Worm (Caenorhabditis elegans) whole organism, L3 larva: ENCODE data around the gene daf-3.

Experiments
- ZK546.5 ChIP-seq: sonication (generic microtip); optimal IDR thresholded peaks from 2 replicates; lab custom pipeline; 2017; ENCODE audit warnings: missing biosample characterization, missing genetic modification characterization
- aly-2 ChIP-seq: fragments of 150-350 bp; optimal IDR thresholded peaks from 2 replicates; lab custom pipeline; 2014; ENCODE audit warnings: missing biosample characterization, missing genetic modification characterization
- ceh-16 ChIP-seq: sonication (generic microtip); optimal IDR thresholded peaks from 2 replicates; lab custom pipeline; 2017; ENCODE audit warnings: missing biosample characterization, missing genetic modification characterization
- ceh-28 ChIP-seq: fragments of 150-350 bp; optimal IDR thresholded peaks from 2 replicates; lab custom pipeline; 2014; ENCODE audit warnings: missing biosample characterization, missing genetic modification reagents, missing genetic modification characterization
- ceh-82 ChIP-seq: fragments of 150-350 bp; optimal IDR thresholded peaks from 2 replicates; lab custom pipeline; 2014; ENCODE audit warnings: missing biosample characterization, missing genetic modification characterization
- egl-27 ChIP-seq: sonication (generic microtip); optimal IDR thresholded peaks from 4 replicates; lab custom pipeline; 2017; ENCODE audit warnings: missing biosample characterization, missing genetic modification reagents, missing genetic modification characterization
- egl-5 ChIP-seq: fragments of 150-350 bp; optimal IDR thresholded peaks from 2 replicates; lab custom pipeline; 2017; ENCODE audit warnings: missing biosample characterization, missing genetic modification reagents, missing genetic modification characterization, inconsistent platforms
- elt-1 ChIP-seq: fragments of 150-350 bp; optimal IDR thresholded peaks from 2 replicates; lab custom pipeline; 2014; ENCODE audit warnings: missing biosample characterization, missing genetic modification characterization
- elt-2 ChIP-seq: sonication (generic microtip); optimal IDR thresholded peaks from 2 replicates; lab custom pipeline; 2016; ENCODE audit warnings: missing genetic modification reagents, mild to moderate bottlenecking, missing genetic modification characterization, missing compliant biosample characterization
- elt-3 ChIP-seq, 3 experiments: fragments of 150-350 bp in 1 of 3; sonication (generic microtip) in 2 of 3; optimal IDR thresholded peaks; 2 replicates in 2 of 3; 4 replicates in 1 of 3; lab custom pipeline; 2014 to 2017; ENCODE audit warnings: missing biosample characterization in 3 of 3, missing genetic modification characterization in 3 of 3
- eor-1 ChIP-seq, 2 experiments: fragments of 150-350 bp; optimal IDR thresholded peaks; 2 replicates each; lab custom pipeline; 2014 to 2018; ENCODE audit warnings: missing biosample characterization in 2 of 2, missing genetic modification characterization in 2 of 2
- fkh-2 ChIP-seq: fragments of 150-350 bp; optimal IDR thresholded peaks from 2 replicates; lab custom pipeline; 2014; ENCODE audit warnings: missing biosample characterization, missing genetic modification reagents, missing genetic modification characterization
- hmg-11 ChIP-seq: sonication (generic microtip); optimal IDR thresholded peaks from 2 replicates; lab custom pipeline; 2016; ENCODE audit warnings: missing genetic modification characterization, missing compliant biosample characterization
- jun-1 ChIP-seq: fragments of 150-350 bp; optimal IDR thresholded peaks from 2 replicates; lab custom pipeline; 2014; ENCODE audit warnings: missing biosample characterization, missing genetic modification reagents, missing genetic modification characterization
- lin-15B ChIP-seq: fragments of 150-350 bp; optimal IDR thresholded peaks from 2 replicates; lab custom pipeline; 2014; ENCODE audit warnings: missing biosample characterization, missing genetic modification characterization
- lin-39 ChIP-seq: fragments of 150-350 bp; optimal IDR thresholded peaks from 2 replicates; lab custom pipeline; 2018; ENCODE audit warnings: missing biosample characterization, missing genetic modification reagents, missing genetic modification characterization
- mdl-1 ChIP-seq: fragments of 150-350 bp; optimal IDR thresholded peaks from 2 replicates; lab custom pipeline; 2014; ENCODE audit warnings: missing biosample characterization, missing genetic modification characterization
- mml-1 ChIP-seq: fragments of 150-350 bp; sonication (generic microtip); optimal IDR thresholded peaks from 3 replicates; lab custom pipeline; 2014; ENCODE audit warnings: missing biosample characterization, missing genetic modification characterization
- nfya-1 ChIP-seq: sonication (generic microtip); optimal IDR thresholded peaks from 2 replicates; lab custom pipeline; 2017; ENCODE audit warnings: missing genetic modification characterization, mild to moderate bottlenecking, missing compliant biosample characterization, antibody characterized with exemption, moderate library complexity; ENCODE audit not compliant: insufficient read depth
- nhr-11 ChIP-seq: fragments of 150-350 bp; optimal IDR thresholded peaks from 2 replicates; lab custom pipeline; 2014; ENCODE audit warnings: missing biosample characterization, missing genetic modification characterization
- nhr-237 ChIP-seq: fragments of 150-350 bp; optimal IDR thresholded peaks from 2 replicates; lab custom pipeline; 2014; ENCODE audit warnings: missing biosample characterization, missing genetic modification characterization
- nhr-28 ChIP-seq: fragments of 150-350 bp; optimal IDR thresholded peaks from 2 replicates; lab custom pipeline; 2014; ENCODE audit warnings: missing biosample characterization, missing genetic modification characterization
- nhr-43 ChIP-seq: sonication (generic microtip); optimal IDR thresholded peaks from 2 replicates; lab custom pipeline; 2016; ENCODE audit warnings: mild to moderate bottlenecking, missing genetic modification characterization, missing compliant biosample characterization; ENCODE audit not compliant: poor library complexity, severe bottlenecking
- nhr-67 ChIP-seq: fragments of 150-350 bp; optimal IDR thresholded peaks from 2 replicates; lab custom pipeline; 2014; ENCODE audit warnings: missing biosample characterization, missing genetic modification characterization
- nhr-76 ChIP-seq: fragments of 150-350 bp; sonication (generic microtip); optimal IDR thresholded peaks from 5 replicates; lab custom pipeline; 2014; ENCODE audit warnings: missing biosample characterization, missing genetic modification characterization
- nhr-77 ChIP-seq: fragments of 150-350 bp; optimal IDR thresholded peaks from 2 replicates; lab custom pipeline; 2014; ENCODE audit warnings: missing biosample characterization, missing genetic modification characterization
- pha-4 ChIP-seq: fragments of 150-350 bp; optimal IDR thresholded peaks from 2 replicates; lab custom pipeline; 2014; ENCODE audit warnings: missing biosample characterization, missing genetic modification reagents, missing genetic modification characterization
- pqm-1 ChIP-seq: fragments of 150-350 bp; optimal IDR thresholded peaks from 2 replicates; lab custom pipeline; 2017; ENCODE audit warnings: missing biosample characterization, missing genetic modification characterization, inconsistent platforms
- sea-2 ChIP-seq: fragments of 150-350 bp; sonication (generic microtip); optimal IDR thresholded peaks from 4 replicates; lab custom pipeline; 2014; ENCODE audit warnings: missing biosample characterization, missing genetic modification reagents, missing genetic modification characterization
- skn-1 ChIP-seq: fragments of 150-350 bp; optimal IDR thresholded peaks from 2 replicates; lab custom pipeline; 2014; ENCODE audit warnings: missing biosample characterization, missing genetic modification characterization
- snpc-4 ChIP-seq: fragments of 150-350 bp; optimal IDR thresholded peaks from 2 replicates; lab custom pipeline; 2014; ENCODE audit warnings: missing biosample characterization, missing genetic modification characterization
- unc-39 ChIP-seq: sonication (generic microtip); optimal IDR thresholded peaks from 4 replicates; lab custom pipeline; 2017; ENCODE audit warnings: missing biosample characterization, missing genetic modification characterization
- unc-62 ChIP-seq: fragments of 150-350 bp; sonication (generic microtip); optimal IDR thresholded peaks from 4 replicates; lab custom pipeline; 2014; ENCODE audit warnings: missing biosample characterization, missing genetic modification reagents, missing genetic modification characterization
- zag-1 ChIP-seq: fragments of 150-350 bp; optimal IDR thresholded peaks from 2 replicates; lab custom pipeline; 2014; ENCODE audit warnings: missing biosample characterization, missing genetic modification characterization
- ztf-11 ChIP-seq: fragments of 150-350 bp; optimal IDR thresholded peaks from 2 replicates; lab custom pipeline; 2014; ENCODE audit warnings: missing biosample characterization, missing genetic modification characterization
- ztf-4 ChIP-seq: fragments of 150-350 bp; optimal IDR thresholded peaks from 2 replicates; lab custom pipeline; 2014; ENCODE audit warnings: missing biosample characterization, missing genetic modification characterization

The daf-3 gene

ce11 chrX:825924-826323 lies 649 bp upstream of the daf-3 start:
- TF ChIP-seq sea-2 (peak; percentile 61), unc-39 (tag; lab: Kevin White, UChicago) (no peak), lin-39 (peak; percentile 51), egl-5 (no peak), hmg-11 (tag; lab: Kevin White, UChicago) (peak; percentile 67), ZK546.5 (no peak), nhr-77 (tag; lab: Kevin White, UChicago) (no peak), mdl-1 (no peak), elt-2 (tag; lab: Kevin White, UChicago) (peak; percentile 45), nfya-1 (peak; percentile 52), ztf-4 (tag; lab: Kevin White, UChicago) (no peak), ceh-28 (tag; lab: Kevin White, UChicago) (peak; percentile 74), lin-15B (tag; lab: Kevin White, UChicago) (no peak), snpc-4 (no peak)

DNA sequence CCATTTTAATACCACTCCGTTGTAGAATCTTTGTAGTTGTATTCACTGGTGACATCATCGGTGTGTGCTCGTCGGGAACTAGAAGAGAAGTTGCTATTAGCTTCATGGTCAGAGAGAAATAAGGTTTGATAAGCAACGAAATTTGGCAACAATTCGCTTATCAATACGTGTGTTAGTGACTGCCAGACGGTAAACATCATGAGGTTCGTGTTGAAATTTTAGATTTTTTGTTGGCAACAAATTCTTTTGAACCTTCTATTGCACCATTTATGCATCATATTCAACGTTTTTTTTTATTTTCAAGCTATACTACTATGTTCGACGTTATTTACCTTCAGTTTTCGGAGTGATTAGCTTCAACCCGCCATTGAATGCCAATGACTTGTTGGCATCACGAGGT lies 1.5 kb downstream of the daf-3 start:
- peak; percentile 6 for TF ChIP-seq jun-1 (tag; lab: Kevin White, UChicago)
- TF ChIP-seq mdl-1, result no peak
- peak; percentile 53 for TF ChIP-seq pha-4 (tag; lab: Kevin White, UChicago)
- peak; percentile 86 for TF ChIP-seq pqm-1 (tag; lab: Kevin White, UChicago)
- TF ChIP-seq elt-2 (tag; lab: Kevin White, UChicago), result peak; percentile 87

- TF ChIP-seq nhr-67 (tag; lab: Kevin White, UChicago) (no peak), pqm-1 (tag; lab: Kevin White, UChicago) (no peak), nhr-11 (no peak), nhr-237 (tag; lab: Kevin White, UChicago) (no peak), nhr-43 (tag; lab: Kevin White, UChicago) (no peak)
Measured at ce11 chrX:817984-818383, 7.3 kb downstream of the daf-3 start.

ce11 chrX:815929-816328 lies 9.3 kb downstream of the daf-3 start, which contains the start of gene ifd-2:
Gene ifd-2, minus strand, starts transcription at chrX:815929.
- TF ChIP-seq lin-15B (tag; lab: Kevin White, UChicago) (no peak), pqm-1 (tag; lab: Kevin White, UChicago) (peak; percentile 74), pha-4 (tag; lab: Kevin White, UChicago) (peak; percentile 8), elt-2 (tag; lab: Kevin White, UChicago) (peak; percentile 87)

DNA sequence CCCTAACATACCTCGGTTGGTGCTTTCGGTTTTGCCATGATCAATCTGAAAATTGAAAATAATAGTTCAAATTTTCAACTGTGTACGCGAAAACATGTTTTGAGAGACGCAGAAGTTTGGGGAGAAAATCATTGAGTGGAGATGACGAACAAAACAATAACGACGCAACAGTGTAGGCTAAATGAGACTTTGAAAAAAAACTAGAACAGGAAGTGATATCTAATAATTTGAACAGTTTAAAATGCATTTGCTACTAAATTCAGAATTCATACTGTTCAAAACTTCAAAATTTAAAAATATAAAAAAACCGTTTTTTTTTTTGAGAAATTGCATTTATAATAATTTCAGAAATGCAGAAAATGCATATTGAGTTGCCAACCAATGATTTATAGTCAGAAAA lies 12.2 kb downstream of the daf-3 start, which contains the start of gene F25E2.3:
Gene F25E2.3, minus strand, starts transcription at position 101 of the 400 bp plus-strand sequence.
- TF ChIP-seq hmg-11 (tag; lab: Kevin White, UChicago), result no peak
- TF ChIP-seq fkh-2 (tag; lab: Kevin White, UChicago), result no peak
- TF ChIP-seq elt-3 (tag; optimal IDR thresholded peaks at IDR 0.05; lab: Kevin White, UChicago), result no peak
- TF ChIP-seq nhr-28 (tag; lab: Kevin White, UChicago), result no peak
- no peak for TF ChIP-seq lin-15B (tag; lab: Kevin White, UChicago)
- TF ChIP-seq jun-1 (tag; lab: Kevin White, UChicago), result no peak

ce11 chrX:812264-812663 lies 13.0 kb downstream of the daf-3 start:
- TF ChIP-seq nhr-237 (tag; lab: Kevin White, UChicago), result no peak

- TF ChIP-seq elt-1 (tag; lab: Kevin White, UChicago) (no peak), nhr-11 (no peak), sea-2 (no peak), hmg-11 (tag; lab: Kevin White, UChicago) (no peak), ceh-16 (tag; lab: Kevin White, UChicago) (no peak), zag-1 (tag; lab: Kevin White, UChicago) (no peak)
Measured at ce11 chrX:810694-811093, 14.6 kb downstream of the daf-3 start, which contains the start of gene F25E2.2. Gene F25E2.2, minus strand, starts transcription at chrX:810794.

- TF ChIP-seq aly-2, result peak; percentile 95
- TF ChIP-seq ceh-82 (tag; lab: Kevin White, UChicago), result peak; percentile 99
- TF ChIP-seq snpc-4, result peak; percentile 95
- peak; percentile 91 for TF ChIP-seq unc-62 (GFP tag; lab: Kevin White, UChicago)
- TF ChIP-seq elt-1 (tag; lab: Kevin White, UChicago), result peak; percentile 74
- peak; percentile 89 for TF ChIP-seq pqm-1 (tag; lab: Kevin White, UChicago)
- peak; percentile 85 to 96 (median 87) for TF ChIP-seq elt-3 (tag; optimal IDR thresholded peaks at IDR 0.05; lab: Kevin White, UChicago)
- peak in 1 of 2 experiments; percentile 78 for TF ChIP-seq eor-1 (tag; optimal IDR thresholded peaks at IDR 0.05; lab: Kevin White, UChicago)
- TF ChIP-seq ceh-16 (tag; lab: Kevin White, UChicago), result peak; percentile 77
- peak; percentile 88 for TF ChIP-seq elt-2 (tag; lab: Kevin White, UChicago)
- TF ChIP-seq skn-1 (tag; lab: Kevin White, UChicago), result peak; percentile 97
- TF ChIP-seq ztf-4 (tag; lab: Kevin White, UChicago), result peak; percentile 88
- peak; percentile 93 for TF ChIP-seq nhr-76 (tag; lab: Kevin White, UChicago)
- peak; percentile 61 for TF ChIP-seq ZK546.5
- TF ChIP-seq hmg-11 (tag; lab: Kevin White, UChicago), result peak; percentile 100
- peak; percentile 99 for TF ChIP-seq egl-5
- TF ChIP-seq zag-1 (tag; lab: Kevin White, UChicago), result peak; percentile 91
- TF ChIP-seq mml-1 (tag; lab: Kevin White, UChicago), result no peak
- TF ChIP-seq egl-27 (tag; lab: Kevin White, UChicago), result peak; percentile 94
- peak; percentile 66 for TF ChIP-seq ztf-11 (tag; lab: Kevin White, UChicago)
Measured at ce11 chrX:806515-806914, 18.8 kb downstream of the daf-3 start.
